Fruit fly (Drosophila melanogaster) whole organism, embryonic: ENCODE measurements around the gene CG1635.

Experiments
- br ChIP-seq: fragments of >200 bp; optimal IDR thresholded peaks from 2 replicates; lab custom pipeline; 2017
- hth ChIP-seq: fragments of >200 bp; optimal IDR thresholded peaks from 2 replicates; lab custom pipeline; 2017; ENCODE audit warnings: inconsistent platforms

dm6 chr3R:31565738-31566137 is 22.7 kb upstream of the CG1635 start:
- no peak for TF ChIP-seq br
- no peak for TF ChIP-seq hth
